Fruit fly (Drosophila melanogaster) whole organism, pupa: ENCODE measurements around the gene Zw.

ENCODE experiments used
- CG10348 ChIP-seq: fragments of 200-800 bp; sonication (Bioruptor generic); IDR thresholded peaks from 2 replicates; pipeline ENCODE4 v1.3.6; 2022; ENCODE audit warnings: missing biosample characterization, missing genetic modification characterization
- CG12605 ChIP-seq: fragments of 200-800 bp; sonication (Bioruptor generic); IDR thresholded peaks from 2 replicates; pipeline ENCODE4 v1.3.6; 2022; ENCODE audit warnings: missing biosample characterization, missing genetic modification characterization
- CG13204 ChIP-seq: fragments of 200-800 bp; sonication (Bioruptor generic); optimal IDR thresholded peaks from 2 replicates; lab custom pipeline; 2018; ENCODE audit warnings: missing biosample characterization, mild to moderate bottlenecking, missing genetic modification characterization, moderate library complexity
- CG14655 ChIP-seq: fragments of 200-800 bp; sonication (Bioruptor generic); optimal IDR thresholded peaks from 3 replicates; lab custom pipeline; 2017; ENCODE audit warnings: mild to moderate bottlenecking, missing biosample characterization, missing genetic modification reagents, missing genetic modification characterization
- CG15710 ChIP-seq: fragments of 200-800 bp; sonication (Bioruptor generic); optimal IDR thresholded peaks from 2 replicates; lab custom pipeline; 2018; ENCODE audit warnings: missing biosample characterization, mild to moderate bottlenecking, missing genetic modification characterization, moderate library complexity
- CG17806 ChIP-seq: fragments of 200-800 bp; sonication (Bioruptor generic); optimal IDR thresholded peaks from 2 replicates; lab custom pipeline; 2018; ENCODE audit warnings: missing biosample characterization, mild to moderate bottlenecking, missing genetic modification characterization, moderate library complexity
- CG32121 ChIP-seq: fragments of 200-800 bp; sonication (Bioruptor generic); IDR thresholded peaks from 2 replicates; pipeline ENCODE4 v1.3.6; 2022; ENCODE audit warnings: missing biosample characterization, missing genetic modification characterization
- CG34367 ChIP-seq: fragments of 200-800 bp; sonication (Bioruptor generic); optimal IDR thresholded peaks from 2 replicates; lab custom pipeline; 2018; ENCODE audit warnings: missing biosample characterization, mild to moderate bottlenecking, missing genetic modification characterization
- CG4496 ChIP-seq: fragments of 200-800 bp; sonication (Bioruptor generic); IDR thresholded peaks from 3 replicates; pipeline ENCODE4 v1.3.6; 2022; ENCODE audit warnings: missing biosample characterization, missing genetic modification characterization
- CG8159 ChIP-seq: fragments of 200-800 bp; sonication (Bioruptor generic); optimal IDR thresholded peaks from 3 replicates; lab custom pipeline; 2018; ENCODE audit warnings: missing biosample characterization, mild to moderate bottlenecking, missing genetic modification characterization, moderate library complexity
- CG8301 ChIP-seq: fragments of 200-800 bp; sonication (Bioruptor generic); optimal IDR thresholded peaks from 2 replicates; lab custom pipeline; 2018; ENCODE audit warnings: missing biosample characterization, mild to moderate bottlenecking, missing genetic modification characterization
- CG9948 ChIP-seq: fragments of 200-800 bp; sonication (Bioruptor generic); optimal IDR thresholded peaks from 2 replicates; lab custom pipeline; 2018; ENCODE audit warnings: missing biosample characterization, mild to moderate bottlenecking, missing genetic modification characterization, moderate library complexity
- D1 ChIP-seq: fragments of 200-800 bp; sonication (Bioruptor generic); optimal IDR thresholded peaks from 2 replicates; lab custom pipeline; 2018; ENCODE audit warnings: missing biosample characterization, mild to moderate bottlenecking, missing genetic modification characterization, moderate library complexity
- EcR ChIP-seq: fragments of 200-800 bp; sonication (Bioruptor generic); optimal IDR thresholded peaks from 3 replicates; lab custom pipeline; 2019; ENCODE audit warnings: missing biosample characterization, missing genetic modification characterization, mild to moderate bottlenecking, moderate library complexity, missing genetic modification reagents
- Ets98B ChIP-seq: fragments of 200-800 bp; sonication (Bioruptor generic); IDR thresholded peaks from 2 replicates; pipeline ENCODE4 v1.3.6; 2022; ENCODE audit warnings: missing biosample characterization, missing genetic modification characterization
- Pif1A ChIP-seq: fragments of 200-800 bp; sonication (Bioruptor generic); optimal IDR thresholded peaks from 3 replicates; lab custom pipeline; 2016; ENCODE audit warnings: missing biosample characterization, missing genetic modification characterization
- Pif1B ChIP-seq: fragments of 200-800 bp; sonication (Bioruptor generic); optimal IDR thresholded peaks from 3 replicates; lab custom pipeline; 2016; ENCODE audit warnings: missing biosample characterization, missing genetic modification characterization
- Snoo ChIP-seq: fragments of 200-800 bp; sonication (Bioruptor generic); optimal IDR thresholded peaks from 3 replicates; lab custom pipeline; 2017; ENCODE audit warnings: missing biosample characterization, mild to moderate bottlenecking, missing genetic modification characterization, inconsistent platforms
- fd96Ca ChIP-seq: fragments of 200-800 bp; sonication (Bioruptor generic); IDR thresholded peaks from 3 replicates; pipeline ENCODE4 v1.3.6; 2022; ENCODE audit warnings: missing biosample characterization, missing genetic modification characterization
- gl ChIP-seq: fragments of 200-800 bp; sonication (Bioruptor generic); optimal IDR thresholded peaks from 2 replicates; lab custom pipeline; 2018; ENCODE audit warnings: missing biosample characterization, mild to moderate bottlenecking, missing genetic modification characterization
- rn ChIP-seq: fragments of 200-800 bp; sonication (Bioruptor generic); IDR thresholded peaks from 2 replicates; pipeline ENCODE4 v1.3.6; 2022; ENCODE audit warnings: missing biosample characterization, missing genetic modification characterization

Gene Zw

DNA sequence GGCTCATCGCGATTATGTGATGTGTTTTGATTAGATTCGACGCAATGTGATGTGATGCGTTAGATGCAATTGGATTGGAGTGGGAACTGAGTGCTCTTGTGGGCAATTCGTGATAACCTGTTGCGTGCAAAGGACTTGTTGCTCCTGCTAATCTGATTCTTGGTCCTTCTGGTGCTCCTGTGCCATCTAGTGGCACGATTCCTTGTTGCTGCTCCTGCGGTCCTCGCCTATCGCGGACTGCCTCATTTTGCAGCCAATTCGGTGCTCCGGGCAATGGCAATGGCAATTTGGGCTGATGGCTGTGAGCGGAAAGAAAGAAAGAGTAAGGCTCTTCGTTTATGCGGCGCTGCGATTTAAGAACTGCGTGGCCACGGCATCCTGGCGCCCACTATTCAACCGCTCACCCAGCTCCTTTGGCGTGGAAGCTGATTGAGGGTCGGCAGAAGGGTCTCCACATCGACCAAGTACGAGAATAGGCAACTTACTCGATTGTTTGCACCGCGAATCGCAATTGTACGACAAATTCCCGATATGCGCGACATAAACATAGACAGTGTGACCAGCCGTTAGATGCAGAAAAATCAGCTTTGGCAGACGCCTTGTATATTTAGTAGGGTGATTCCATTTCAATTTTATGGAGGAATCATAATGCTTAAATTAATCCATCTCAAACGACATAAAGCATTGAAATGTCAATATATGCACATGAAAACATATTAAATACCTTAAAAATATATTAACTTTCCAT is 26.1 kb downstream of the Zw start, which contains the start of gene Mer:
Mer (minus strand) TSS at position 550 of the 748 bp plus-strand sequence.
- peak; percentile 95 for TF ChIP-seq fd96Ca (GFP tag; lab: Robert Waterston, UW)
- no peak for TF ChIP-seq Pif1B (GFP tag; lab: Kevin White, UChicago)
- TF ChIP-seq EcR (GFP tag; lab: Kevin White, UChicago), result no peak
- peak; percentile 87 for TF ChIP-seq CG8301 (tag; lab: Kevin White, UChicago)
- peak; percentile 79 for TF ChIP-seq gl (tag; lab: Kevin White, UChicago)
- TF ChIP-seq rn, result peak; percentile 66; the same call in 1 of the 2 replicates
- no peak for TF ChIP-seq CG10348
- TF ChIP-seq CG17806, result peak; percentile 77
- peak; percentile 82 for TF ChIP-seq CG8159
- peak; percentile 88 for TF ChIP-seq Snoo
- TF ChIP-seq CG15710 (tag; lab: Kevin White, UChicago), result peak; percentile 82
- TF ChIP-seq CG13204 (GFP tag; lab: Kevin White, UChicago), result no peak
- TF ChIP-seq CG32121, result peak; percentile 87
- peak; percentile 93 for TF ChIP-seq CG4496 (GFP tag; lab: Robert Waterston, UW)
- TF ChIP-seq CG9948, result peak; percentile 76
- TF ChIP-seq CG14655, result no peak
- TF ChIP-seq D1 (tag; lab: Kevin White, UChicago), result no peak
- TF ChIP-seq CG34367 (tag; lab: Kevin White, UChicago), result peak; percentile 76
- TF ChIP-seq Pif1A (GFP tag; lab: Kevin White, UChicago), result no peak
- TF ChIP-seq CG12605 (GFP tag; lab: Robert Waterston, UW), result peak; percentile 73; the same call in 1 of the 2 replicates
- TF ChIP-seq Ets98B (GFP tag; lab: Robert Waterston, UW), result peak; percentile 88
- TF ChIP-seq, all 21 proteins: peak for 14

- 0 out of 2 replicates have a peak, but pooled peaks have one; percentile 45 for TF ChIP-seq Ets98B (GFP tag; lab: Robert Waterston, UW)
- no peak for TF ChIP-seq CG32121
- peak; percentile 7 for TF ChIP-seq CG15710 (tag; lab: Kevin White, UChicago)
- TF ChIP-seq D1 (tag; lab: Kevin White, UChicago), result no peak
- TF ChIP-seq EcR (GFP tag; lab: Kevin White, UChicago), result no peak
- peak; percentile 22 for TF ChIP-seq Pif1B (GFP tag; lab: Kevin White, UChicago)
- peak; percentile 18; the same call in 1 of the 2 replicates for TF ChIP-seq CG12605 (GFP tag; lab: Robert Waterston, UW)
- no peak for TF ChIP-seq CG13204 (GFP tag; lab: Kevin White, UChicago)
- TF ChIP-seq Pif1A (GFP tag; lab: Kevin White, UChicago), result peak; percentile 3
- no peak for TF ChIP-seq fd96Ca (GFP tag; lab: Robert Waterston, UW)
- TF ChIP-seq rn, result no peak
- peak; percentile 12 for TF ChIP-seq CG17806
- TF ChIP-seq CG8159, result no peak
- TF ChIP-seq CG8301 (tag; lab: Kevin White, UChicago), result peak; percentile 18
- TF ChIP-seq CG10348, result no peak
- TF ChIP-seq gl (tag; lab: Kevin White, UChicago), result no peak
- TF ChIP-seq CG4496 (GFP tag; lab: Robert Waterston, UW), result peak; percentile 79
- no peak for TF ChIP-seq CG34367 (tag; lab: Kevin White, UChicago)
- no peak for TF ChIP-seq CG9948
- TF ChIP-seq CG14655, result no peak
- TF ChIP-seq Snoo, result peak; percentile 15
Observed at dm6 chrX:19694792-19695558, 27.9 kb downstream of the Zw start, which contains the start of gene CG14229. TSS of gene CG14229 (minus strand) at chrX:19695250.

DNA sequence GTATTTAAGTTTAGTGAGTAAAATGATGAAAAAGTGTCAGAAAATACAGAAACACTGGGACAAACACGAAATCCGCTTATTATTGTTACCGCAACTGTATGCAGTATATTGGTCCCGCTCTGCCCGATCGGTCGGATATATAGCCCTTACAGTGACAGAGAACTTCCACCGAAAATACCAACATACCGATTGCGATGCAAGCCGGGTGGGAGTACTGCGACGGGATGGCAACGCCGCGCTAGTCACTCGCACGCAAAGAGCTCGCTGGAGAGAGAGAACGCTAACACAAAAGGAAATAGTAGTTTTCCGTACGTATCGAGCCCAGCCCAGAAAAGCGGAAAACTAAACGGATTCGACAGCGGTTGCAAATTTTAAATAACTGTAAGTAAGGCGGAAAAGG is 29.8 kb downstream of the Zw start, which contains the start of gene Cdc42:
Cdc42 (plus strand) TSS at position 247 of the 400 bp plus-strand sequence.
- TF ChIP-seq CG4496 (GFP tag; lab: Robert Waterston, UW) (peak; percentile 42; the same call in 1 of the 3 replicates), CG8301 (tag; lab: Kevin White, UChicago) (no peak)

dm6 chrX:19697255-19697877 is 30.3 kb downstream of the Zw start:
- TF ChIP-seq CG4496 (GFP tag; lab: Robert Waterston, UW) (0 out of 3 replicates have a peak, but pooled peaks have one; percentile 17), CG12605 (GFP tag; lab: Robert Waterston, UW) (no peak), fd96Ca (GFP tag; lab: Robert Waterston, UW) (0 out of 3 replicates have a peak, but pooled peaks have one; percentile 23), CG8301 (tag; lab: Kevin White, UChicago) (no peak), CG32121 (no peak)

DNA sequence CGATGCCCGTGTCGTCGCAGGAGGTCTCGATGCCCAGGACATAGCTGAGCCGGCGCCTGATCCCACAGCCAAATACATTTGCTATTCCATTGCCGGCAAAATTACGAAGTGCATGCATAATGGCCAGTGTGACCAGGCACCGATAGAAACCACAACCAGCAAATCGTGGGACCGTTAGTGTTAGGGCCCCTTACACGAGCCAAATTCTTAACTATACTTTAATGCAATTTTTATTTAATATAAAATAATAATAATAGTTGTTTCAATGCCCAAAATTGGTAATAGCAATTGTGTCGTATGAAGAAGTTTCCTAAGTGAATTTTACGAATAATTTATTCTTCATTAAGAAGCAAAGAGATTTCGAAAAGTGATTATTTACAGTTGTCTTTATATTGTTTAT is 34.6 kb downstream of the Zw start, which contains the start of gene Tcs4:
Tcs4 (minus strand) TSS at position 145 of the 400 bp plus-strand sequence.
- TF ChIP-seq CG14655, result no peak
- no peak for TF ChIP-seq CG12605 (GFP tag; lab: Robert Waterston, UW)
- peak; percentile 34; the same call in 1 of the 2 replicates for TF ChIP-seq Ets98B (GFP tag; lab: Robert Waterston, UW)
